Worm (Caenorhabditis elegans): ENCODE data around the gene mlt-11.

Gene mlt-11

DNA sequence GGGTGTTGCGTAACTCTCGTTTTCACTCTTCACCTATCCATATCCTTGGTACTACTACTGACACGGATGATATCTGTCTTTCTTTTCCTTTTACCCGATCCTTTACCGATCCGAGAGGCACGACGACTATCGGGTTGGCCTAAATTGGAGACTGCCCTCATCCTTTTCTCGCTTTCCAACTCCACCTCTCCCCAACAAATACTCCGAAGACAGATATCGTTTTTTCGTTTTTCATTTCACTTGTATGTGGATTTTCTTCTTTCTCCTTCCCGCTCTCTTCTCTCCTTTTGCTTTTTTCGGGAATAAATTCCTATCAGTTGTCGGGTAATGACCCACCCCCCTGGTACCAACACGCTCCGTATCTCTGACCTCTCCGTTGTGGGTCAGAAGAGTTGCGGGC lies 2.1 kb upstream of the mlt-11 start:
- TF ChIP-seq blmp-1 (tag; optimal IDR thresholded peaks at IDR 0.05) (peak; percentile 84), hlh-1 (tag; optimal IDR thresholded peaks at IDR 0.05) (no peak), unc-39 (tag; optimal IDR thresholded peaks at IDR 0.05) (no peak), elt-1 (tag; optimal IDR thresholded peaks at IDR 0.05; ENCODE audit: borderline replicate concordance, insufficient read depth) (no peak), zip-8 (tag; optimal IDR thresholded peaks at IDR 0.05) (peak; percentile 54), cnd-1 (tag; optimal IDR thresholded peaks at IDR 0.05) (no peak), M03D4.4 (tag; optimal IDR thresholded peaks at IDR 0.05) (no peak)

DNA sequence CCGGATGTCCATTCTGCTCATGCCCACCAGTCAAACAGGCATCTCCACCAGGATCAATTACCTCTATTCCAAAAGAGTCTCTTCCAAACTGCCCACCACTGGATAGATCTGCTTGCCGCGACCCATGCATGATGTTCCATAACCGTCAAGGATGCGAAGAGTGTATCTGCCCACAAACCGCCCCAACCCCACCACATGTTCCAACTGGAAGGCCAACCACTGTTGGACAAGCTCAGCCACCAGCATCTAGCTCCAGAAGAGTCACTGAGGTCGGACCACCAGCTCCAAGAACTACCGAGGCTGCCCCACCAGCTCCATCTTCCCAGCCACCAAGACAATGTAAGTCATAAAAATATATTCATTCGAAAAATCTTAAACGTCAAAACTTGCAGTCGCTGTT lies 3.6 kb downstream of the mlt-11 start:
- TF ChIP-seq nhr-28 (tag; optimal IDR thresholded peaks at IDR 0.05) (no peak), sem-2 (GFP tag; optimal IDR thresholded peaks at IDR 0.05) (peak; percentile 14), lin-13 (tag; optimal IDR thresholded peaks at IDR 0.05) (no peak)

DNA sequence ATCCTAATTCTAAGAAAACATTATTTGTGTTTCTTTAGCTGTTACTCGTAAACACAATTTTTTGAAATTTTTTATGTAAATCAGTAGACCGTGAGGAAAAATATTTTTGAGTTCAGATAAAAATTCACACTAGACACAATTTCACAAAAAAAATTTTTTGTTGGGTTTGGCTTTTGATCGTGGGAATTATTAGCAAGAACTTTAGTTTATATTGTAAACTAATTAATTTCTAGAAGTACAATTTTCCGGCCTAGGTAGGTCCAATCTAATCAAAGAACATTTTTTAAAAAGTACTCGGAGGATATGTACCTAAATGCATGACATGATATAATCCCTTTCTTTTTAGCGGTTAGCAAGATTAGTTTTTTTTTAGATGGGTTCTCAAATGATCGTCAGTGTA lies 13.2 kb downstream of the mlt-11 start:
- TF ChIP-seq ces-1 (GFP tag; optimal IDR thresholded peaks at IDR 0.05) (no peak), elt-1 (tag; optimal IDR thresholded peaks at IDR 0.05; ENCODE audit: borderline replicate concordance, insufficient read depth) (no peak), unc-120 (tag; optimal IDR thresholded peaks at IDR 0.05; ENCODE audit: poor library complexity, severe bottlenecking) (no peak), nhr-2 (tag; optimal IDR thresholded peaks at IDR 0.05) (no peak), unc-39 (tag; optimal IDR thresholded peaks at IDR 0.05) (no peak), nhr-76 (tag; optimal IDR thresholded peaks at IDR 0.05) (no peak), ceh-83 (GFP tag; optimal IDR thresholded peaks at IDR 0.05) (no peak)

DNA sequence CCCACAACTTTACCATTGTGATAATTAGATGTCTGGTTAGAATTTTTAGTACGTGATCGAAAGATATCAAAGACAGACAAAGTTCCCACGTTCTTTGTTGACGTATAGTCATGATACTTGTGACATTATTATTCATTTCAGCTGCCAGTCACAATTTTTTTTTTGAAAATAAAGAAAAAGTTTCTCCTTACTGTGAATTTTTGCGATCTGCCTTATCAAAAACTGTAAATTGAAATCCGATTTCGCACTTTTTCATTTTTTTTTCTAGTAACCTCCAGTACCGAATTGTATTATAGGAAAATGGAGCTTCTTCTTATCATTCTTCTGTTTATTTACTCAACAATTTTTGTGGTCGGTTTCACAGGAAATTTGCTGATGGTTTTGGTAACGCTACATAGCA lies 14.1 kb downstream of the mlt-11 start, which contains the start of gene srsx-35:
Gene srsx-35 (plus strand): TSS at position 301 of the 400 bp plus-strand sequence.
- TF ChIP-seq lin-13 (tag; optimal IDR thresholded peaks at IDR 0.05) = no peak
- no peak for TF ChIP-seq sem-2 (GFP tag; optimal IDR thresholded peaks at IDR 0.05)
- TF ChIP-seq elt-3 (tag; optimal IDR thresholded peaks at IDR 0.05) = no peak
- no peak for TF ChIP-seq tbx-8 (GFP tag; optimal IDR thresholded peaks at IDR 0.05)
- no peak for TF ChIP-seq ceh-39 (tag; optimal IDR thresholded peaks at IDR 0.05)
- no peak for TF ChIP-seq drap-1 (GFP tag; optimal IDR thresholded peaks at IDR 0.05)
- no peak for TF ChIP-seq sptf-1 (tag; optimal IDR thresholded peaks at IDR 0.05)
- no peak for TF ChIP-seq snpc-4 (tag; optimal IDR thresholded peaks at IDR 0.05)
- no peak for TF ChIP-seq unc-39 (tag; optimal IDR thresholded peaks at IDR 0.05)
- TF ChIP-seq mls-2 (tag; optimal IDR thresholded peaks at IDR 0.05) = no peak
- TF ChIP-seq M03D4.4 (tag; optimal IDR thresholded peaks at IDR 0.05) = no peak
- no peak for TF ChIP-seq ham-2 (GFP tag; optimal IDR thresholded peaks at IDR 0.05)
- TF ChIP-seq nhr-28 (tag; optimal IDR thresholded peaks at IDR 0.05) = no peak
- TF ChIP-seq hlh-1 (tag; optimal IDR thresholded peaks at IDR 0.05) = no peak
- no peak for TF ChIP-seq cnd-1 (tag; optimal IDR thresholded peaks at IDR 0.05)
- no peak for TF ChIP-seq nhr-76 (tag; optimal IDR thresholded peaks at IDR 0.05)
- no peak for TF ChIP-seq unc-120 (tag; optimal IDR thresholded peaks at IDR 0.05; ENCODE audit: poor library complexity, severe bottlenecking)
- TF ChIP-seq nhr-2 (tag; optimal IDR thresholded peaks at IDR 0.05) = no peak
- no peak for TF ChIP-seq mab-5 (tag; optimal IDR thresholded peaks at IDR 0.05)

DNA sequence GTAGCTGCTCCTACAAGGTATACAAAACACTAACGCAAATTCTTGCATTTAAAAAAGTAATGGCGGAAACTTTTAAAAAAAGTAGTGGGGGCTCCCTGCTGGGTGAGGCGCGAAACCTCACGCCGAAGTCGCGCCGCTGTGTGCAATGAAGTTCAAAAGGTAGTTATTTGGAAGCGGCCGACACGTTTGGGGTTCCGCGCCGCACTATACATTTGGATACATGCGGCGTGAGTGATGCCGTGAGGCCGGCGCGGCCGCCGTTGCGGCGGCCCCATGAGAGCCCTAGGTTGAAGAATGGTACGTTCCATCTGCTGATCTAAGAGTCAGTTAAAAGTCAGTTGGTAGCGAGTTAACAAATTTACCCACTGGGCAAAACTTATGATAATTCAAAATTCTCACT lies 14.8 kb downstream of the mlt-11 start:
- TF ChIP-seq ztf-11 (tag; optimal IDR thresholded peaks at IDR 0.05) = no peak

DNA sequence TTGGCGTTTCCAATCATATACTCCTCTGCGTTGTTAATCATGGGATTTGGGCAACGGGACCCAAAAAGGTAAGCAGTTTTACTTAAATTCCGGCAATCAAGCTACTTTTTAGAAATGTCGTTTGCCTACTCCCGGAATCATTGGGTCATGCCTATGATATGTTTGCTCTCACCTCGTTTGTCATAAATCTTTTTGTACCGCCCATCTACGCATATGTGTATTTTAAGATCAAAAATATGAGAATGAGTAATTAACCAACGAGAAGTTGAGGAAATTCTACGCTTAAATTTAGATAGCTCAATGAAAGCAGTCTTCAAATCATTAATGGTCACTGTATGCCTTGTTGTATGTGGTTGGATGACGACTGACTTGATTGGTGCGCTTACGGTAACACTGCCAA lies 15.3 kb downstream of the mlt-11 start:
- TF ChIP-seq unc-62 (GFP tag; optimal IDR thresholded peaks at IDR 0.05) = no peak
- TF ChIP-seq sem-2 (GFP tag; optimal IDR thresholded peaks at IDR 0.05) = no peak
- TF ChIP-seq flh-1 (GFP tag; optimal IDR thresholded peaks at IDR 0.05) = no peak
- TF ChIP-seq cnd-1 (tag; optimal IDR thresholded peaks at IDR 0.05) = no peak
- no peak for TF ChIP-seq ceh-83 (GFP tag; optimal IDR thresholded peaks at IDR 0.05)
- no peak for TF ChIP-seq mep-1 (tag; optimal IDR thresholded peaks at IDR 0.05)
- no peak for TF ChIP-seq bed-3 (GFP tag; optimal IDR thresholded peaks at IDR 0.05)
- no peak for TF ChIP-seq ham-2 (GFP tag; optimal IDR thresholded peaks at IDR 0.05)
- TF ChIP-seq tbx-8 (GFP tag; optimal IDR thresholded peaks at IDR 0.05) = no peak
- TF ChIP-seq hlh-1 (tag; optimal IDR thresholded peaks at IDR 0.05) = no peak
- no peak for TF ChIP-seq nhr-28 (tag; optimal IDR thresholded peaks at IDR 0.05)

All from whole organism, mixed stage, embryonic.